Worm (Caenorhabditis elegans) whole organism, L4 larva: Measurements from ENCODE around the gene ZC196.4.

ENCODE experiments used
- F37D6.2 ChIP-seq: sonication (generic microtip); optimal IDR thresholded peaks from 2 replicates; lab custom pipeline; 2016; ENCODE audit warnings: mild to moderate bottlenecking, missing genetic modification characterization, missing compliant biosample characterization
- F44E2.7 ChIP-seq: fragments of 200-800 bp; sonication (Bioruptor generic); IDR thresholded peaks from 2 replicates; pipeline ENCODE4 v2.1.2; 2022; ENCODE audit warnings: missing genetic modification characterization, missing compliant biosample characterization
- T26A8.4 ChIP-seq: fragments of 200-800 bp; sonication (Bioruptor generic); IDR thresholded peaks from 2 replicates; pipeline ENCODE4 v1.3.6; 2022; ENCODE audit warnings: missing genetic modification characterization, missing compliant biosample characterization
- Y48G9A.11 ChIP-seq: fragments of 200-800 bp; sonication (Bioruptor generic); IDR thresholded peaks from 2 replicates; pipeline ENCODE4 v1.3.6; 2022; ENCODE audit warnings: missing genetic modification reagents, missing genetic modification characterization, missing compliant biosample characterization
- Y75B8A.6 ChIP-seq: fragments of 200-800 bp; sonication (Bioruptor generic); IDR thresholded peaks from 2 replicates; pipeline ENCODE4 v1.3.6; 2022; ENCODE audit warnings: missing genetic modification reagents, missing genetic modification characterization, missing compliant biosample characterization
- ZK337.2 ChIP-seq: fragments of 200-800 bp; sonication (Bioruptor generic); IDR thresholded peaks from 2 replicates; pipeline ENCODE4 v1.3.6; 2022; ENCODE audit warnings: missing genetic modification reagents, missing genetic modification characterization, missing compliant biosample characterization
- arid-1 ChIP-seq: fragments of 200-800 bp; sonication (Bioruptor generic); conservative IDR thresholded peaks from 2 replicates; pipeline ENCODE4 v1.3.6; 2022; ENCODE audit warnings: missing genetic modification reagents, missing genetic modification characterization, missing compliant biosample characterization
- ceh-62 ChIP-seq: sonication (generic microtip); optimal IDR thresholded peaks from 2 replicates; lab custom pipeline; 2017; ENCODE audit warnings: missing biosample characterization, missing genetic modification characterization
- ceh-82 ChIP-seq: sonication (generic microtip); optimal IDR thresholded peaks from 2 replicates; lab custom pipeline; 2017; ENCODE audit warnings: missing biosample characterization, missing genetic modification characterization
- daf-16 ChIP-seq, 3 experiments: sonication (generic microtip); optimal IDR thresholded peaks; 2 replicates each; lab custom pipeline; 2016 to 2017; ENCODE audit warnings: missing genetic modification characterization in 3 of 3, missing genetic modification reagents in 3 of 3, mild to moderate bottlenecking in 2 of 3, missing compliant biosample characterization in 2 of 3, missing biosample characterization in 1 of 3, moderate library complexity in 1 of 3
- dmd-8 ChIP-seq: fragments of 200-800 bp; sonication (Bioruptor generic); IDR thresholded peaks from 2 replicates; pipeline ENCODE4 v1.3.6; 2022; ENCODE audit warnings: missing genetic modification characterization, missing compliant biosample characterization
- duxl-1 ChIP-seq: sonication (generic microtip); optimal IDR thresholded peaks from 2 replicates; lab custom pipeline; 2016; ENCODE audit warnings: mild to moderate bottlenecking, missing genetic modification characterization, moderate library complexity, missing compliant biosample characterization; ENCODE audit not compliant: poor library complexity
- dve-1 ChIP-seq: sonication (generic microtip); optimal IDR thresholded peaks from 2 replicates; lab custom pipeline; 2017; ENCODE audit warnings: antibody characterized with exemption, mild to moderate bottlenecking, missing genetic modification characterization, missing compliant biosample characterization; ENCODE audit not compliant: insufficient read depth
- fos-1 ChIP-seq: fragments of 150-350 bp; optimal IDR thresholded peaks from 2 replicates; lab custom pipeline; 2014; ENCODE audit warnings: missing biosample characterization, missing genetic modification characterization
- gei-8 ChIP-seq: fragments of 200-800 bp; sonication (Bioruptor generic); optimal IDR thresholded peaks from 2 replicates; lab custom pipeline; 2018; ENCODE audit warnings: mild to moderate bottlenecking, missing genetic modification characterization, missing compliant biosample characterization
- lim-7 ChIP-seq: fragments of 200-800 bp; sonication (Bioruptor generic); IDR thresholded peaks from 2 replicates; pipeline ENCODE4 v1.3.6; 2022; ENCODE audit warnings: missing genetic modification characterization, missing compliant biosample characterization
- lin-1 ChIP-seq: fragments of 200-800 bp; sonication (Bioruptor generic); IDR thresholded peaks from 2 replicates; pipeline ENCODE4 v1.3.6; 2022; ENCODE audit warnings: missing genetic modification reagents, missing genetic modification characterization, missing compliant biosample characterization
- lin-13 ChIP-seq: fragments of 150-350 bp; optimal IDR thresholded peaks from 2 replicates; lab custom pipeline; 2014; ENCODE audit warnings: missing biosample characterization, missing genetic modification reagents, missing genetic modification characterization
- lir-3 ChIP-seq: sonication (generic microtip); optimal IDR thresholded peaks from 2 replicates; lab custom pipeline; 2016; ENCODE audit warnings: mild to moderate bottlenecking, missing genetic modification characterization, missing compliant biosample characterization
- mxl-3 ChIP-seq: fragments of 200-800 bp; sonication (Bioruptor generic); optimal IDR thresholded peaks from 2 replicates; lab custom pipeline; 2018; ENCODE audit warnings: mild to moderate bottlenecking, missing genetic modification characterization, missing compliant biosample characterization
- nhr-10 ChIP-seq: fragments of 150-350 bp; optimal IDR thresholded peaks from 2 replicates; lab custom pipeline; 2014; ENCODE audit warnings: missing biosample characterization, missing genetic modification characterization
- nhr-11 ChIP-seq: fragments of 150-350 bp; optimal IDR thresholded peaks from 2 replicates; lab custom pipeline; 2014; ENCODE audit warnings: missing biosample characterization, missing genetic modification characterization
- nhr-237 ChIP-seq: sonication (generic microtip); optimal IDR thresholded peaks from 2 replicates; lab custom pipeline; 2017; ENCODE audit warnings: missing biosample characterization, missing genetic modification characterization
- nhr-25 ChIP-seq: sonication (generic microtip); optimal IDR thresholded peaks from 2 replicates; lab custom pipeline; 2017; ENCODE audit warnings: missing genetic modification characterization, mild to moderate bottlenecking, missing compliant biosample characterization, antibody characterized with exemption, moderate library complexity, borderline replicate concordance; ENCODE audit not compliant: insufficient read depth
- nhr-28 ChIP-seq: fragments of 150-350 bp; optimal IDR thresholded peaks from 2 replicates; lab custom pipeline; 2014; ENCODE audit warnings: missing biosample characterization, missing genetic modification characterization
- nhr-41 ChIP-seq: fragments of 200-800 bp; sonication (Bioruptor generic); IDR thresholded peaks from 2 replicates; pipeline ENCODE4 v1.3.6; 2022; ENCODE audit warnings: missing genetic modification reagents, missing genetic modification characterization, missing compliant biosample characterization
- php-3 ChIP-seq: fragments of 200-800 bp; sonication (Bioruptor generic); IDR thresholded peaks from 2 replicates; pipeline ENCODE4 v1.3.6; 2022; ENCODE audit warnings: missing genetic modification reagents, missing genetic modification characterization, missing compliant biosample characterization
- pqm-1 ChIP-seq: sonication (generic microtip); optimal IDR thresholded peaks from 2 replicates; lab custom pipeline; 2017; ENCODE audit warnings: missing biosample characterization, missing genetic modification characterization
- saeg-2 ChIP-seq: fragments of 200-800 bp; sonication (Bioruptor generic); IDR thresholded peaks from 2 replicates; pipeline ENCODE4 v1.3.6; 2022; ENCODE audit warnings: missing genetic modification reagents, missing genetic modification characterization, missing compliant biosample characterization
- skn-1 ChIP-seq: fragments of 150-350 bp; optimal IDR thresholded peaks from 2 replicates; lab custom pipeline; 2014; ENCODE audit warnings: missing biosample characterization, missing genetic modification characterization
- spr-1 ChIP-seq: sonication (generic microtip); optimal IDR thresholded peaks from 2 replicates; lab custom pipeline; 2016; ENCODE audit warnings: mild to moderate bottlenecking, missing genetic modification characterization, missing compliant biosample characterization
- spr-3 ChIP-seq: fragments of 200-800 bp; sonication (Bioruptor generic); optimal IDR thresholded peaks from 2 replicates; lab custom pipeline; 2018; ENCODE audit warnings: mild to moderate bottlenecking, missing genetic modification characterization, missing compliant biosample characterization
- unc-62 ChIP-seq, 3 experiments: fragments of 150-350 bp in 1 of 3; sonication (generic microtip); optimal IDR thresholded peaks in 2 of 3; peaks in 1 of 3; 1 replicate in 1 of 3; 2 replicates in 2 of 3; lab custom pipeline; 2014 to 2017; ENCODE audit warnings: missing biosample characterization in 3 of 3, missing genetic modification characterization in 3 of 3, missing genetic modification reagents in 3 of 3, missing genotype in 1 of 3
- zfp-2 ChIP-seq: sonication (generic microtip); optimal IDR thresholded peaks from 2 replicates; lab custom pipeline; 2016; ENCODE audit warnings: mild to moderate bottlenecking, missing genetic modification characterization, missing compliant biosample characterization
- zip-2 ChIP-seq: fragments of 150-350 bp; optimal IDR thresholded peaks from 2 replicates; lab custom pipeline; 2014; ENCODE audit warnings: missing biosample characterization, missing genetic modification characterization
- ztf-7 ChIP-seq: fragments of 150-350 bp; optimal IDR thresholded peaks from 2 replicates; lab custom pipeline; 2014; ENCODE audit warnings: missing biosample characterization, missing genetic modification characterization

The ZC196.4 gene

ce11 chrV:8732934-8733333 lies at the start of gene ZC196.4:
TSS of gene ZC196.4 (plus strand) at chrV:8733106.
- TF ChIP-seq skn-1 (tag; lab: Kevin White, UChicago) (no peak), nhr-28 (tag; lab: Kevin White, UChicago) (peak; percentile 16), mxl-3 (GFP tag; lab: Kevin White, UChicago) (no peak), spr-3 (GFP tag; lab: Kevin White, UChicago) (no peak), lin-13 (no peak), F44E2.7 (GFP tag; lab: Robert Waterston, UW) (no peak), lim-7 (GFP tag; lab: Robert Waterston, UW) (no peak), nhr-11 (no peak), duxl-1 (tag; lab: Kevin White, UChicago) (no peak), daf-16 (GFP tag; optimal IDR thresholded peaks at IDR 0.05; lab: Kevin White, UChicago) (no peak), daf-16 (tag; optimal IDR thresholded peaks at IDR 0.05; lab: Kevin White, UChicago) (peak; percentile 74), nhr-10 (tag; lab: Kevin White, UChicago) (no peak), dve-1 (tag; lab: Kevin White, UChicago) (peak; percentile 39), gei-8 (no peak), ztf-7 (tag; lab: Kevin White, UChicago) (no peak), Y48G9A.11 (no peak), lir-3 (tag; lab: Kevin White, UChicago) (no peak), ZK337.2 (no peak), arid-1 (GFP tag; lab: Robert Waterston, UW) (no peak), unc-62 (GFP tag; optimal IDR thresholded peaks at IDR 0.05 in 1 of 2; lab: Kevin White, UChicago) (no peak), unc-62 (tag; optimal IDR thresholded peaks at IDR 0.05; lab: Kevin White, UChicago) (no peak), pqm-1 (tag; lab: Kevin White, UChicago) (peak; percentile 76)

ce11 chrV:8683787-8684186 lies 49.1 kb upstream of the ZC196.4 start:
- no peak for TF ChIP-seq dve-1 (tag; lab: Kevin White, UChicago)
- TF ChIP-seq F37D6.2 (tag; lab: Kevin White, UChicago), result no peak
- no peak for TF ChIP-seq ceh-82 (tag; lab: Kevin White, UChicago)
- TF ChIP-seq, all 104 proteins: peak for 0

ce11 chrV:8686764-8687163 lies 46.1 kb upstream of the ZC196.4 start, which contains the start of gene ZC190.7:
TSS of gene ZC190.7 (minus strand) at chrV:8686864.
- TF ChIP-seq ceh-82 (tag; lab: Kevin White, UChicago) (no peak), fos-1 (tag; lab: Kevin White, UChicago) (no peak), lin-1 (GFP tag; lab: Robert Waterston, UW) (no peak), saeg-2 (no peak), zip-2 (no peak), dmd-8 (GFP tag; lab: Robert Waterston, UW) (no peak), nhr-25 (tag; lab: Kevin White, UChicago) (no peak), unc-62 (GFP tag; optimal IDR thresholded peaks at IDR 0.05 in 1 of 2; lab: Kevin White, UChicago) (no peak), unc-62 (tag; optimal IDR thresholded peaks at IDR 0.05; lab: Kevin White, UChicago) (no peak), ceh-62 (tag; lab: Kevin White, UChicago) (no peak), Y75B8A.6 (GFP tag; lab: Robert Waterston, UW) (no peak), php-3 (no peak), zfp-2 (tag; lab: Kevin White, UChicago) (no peak), nhr-41 (GFP tag; lab: Robert Waterston, UW) (no peak), spr-1 (tag; lab: Kevin White, UChicago) (no peak), nhr-237 (no peak), skn-1 (tag; lab: Kevin White, UChicago) (no peak), daf-16 (GFP tag; optimal IDR thresholded peaks at IDR 0.05; lab: Kevin White, UChicago) (no peak), daf-16 (tag; optimal IDR thresholded peaks at IDR 0.05; lab: Kevin White, UChicago) (no peak), T26A8.4 (GFP tag; lab: Robert Waterston, UW) (no peak), F44E2.7 (GFP tag; lab: Robert Waterston, UW) (no peak)
